Fruit fly (Drosophila melanogaster) whole organism, embryonic: ENCODE measurements around the gene Ids.
A peak's percentile ranks its signal among the peaks of the same experiment; 100 is the strongest.

Experiments
- Atf-2 ChIP-seq: fragments of 200-800 bp; sonication (Bioruptor generic); optimal IDR thresholded peaks from 2 replicates; lab custom pipeline; 2016; ENCODE audit warnings: missing biosample characterization, missing genetic modification characterization
- B-H2 ChIP-seq: fragments of 200-800 bp; sonication (Bioruptor generic); optimal IDR thresholded peaks from 2 replicates; lab custom pipeline; 2018; ENCODE audit warnings: missing biosample characterization, mild to moderate bottlenecking, missing genetic modification characterization
- CG10321 ChIP-seq: fragments of 200-800 bp; sonication (Bioruptor generic); IDR thresholded peaks from 2 replicates; pipeline ENCODE4 v1.3.6; 2022; ENCODE audit warnings: missing biosample characterization, missing genetic modification characterization
- CG10431 ChIP-seq: fragments of 200-800 bp; sonication (Bioruptor generic); optimal IDR thresholded peaks from 3 replicates; lab custom pipeline; 2018; ENCODE audit warnings: missing biosample characterization, mild to moderate bottlenecking, missing genetic modification characterization
- CG10543 ChIP-seq: fragments of 200-800 bp; sonication (Bioruptor generic); optimal IDR thresholded peaks from 3 replicates; lab custom pipeline; 2017; ENCODE audit warnings: missing biosample characterization, mild to moderate bottlenecking, missing genetic modification characterization, moderate library complexity
- CG10654 ChIP-seq: fragments of 200-800 bp; sonication (Bioruptor generic); optimal IDR thresholded peaks from 2 replicates; lab custom pipeline; 2016; ENCODE audit warnings: missing biosample characterization, missing genetic modification characterization
- CG14441 ChIP-seq: fragments of 200-800 bp; sonication (Bioruptor generic); IDR thresholded peaks from 2 replicates; pipeline ENCODE4 v1.3.6; 2022; ENCODE audit warnings: missing biosample characterization, missing genetic modification characterization
- CG14710 ChIP-seq: fragments of 200-800 bp; sonication (Bioruptor generic); optimal IDR thresholded peaks from 3 replicates; lab custom pipeline; 2019; ENCODE audit warnings: missing biosample characterization, mild to moderate bottlenecking, missing genetic modification characterization, moderate library complexity
- CG15269 ChIP-seq: fragments of 200-800 bp; sonication (Bioruptor generic); optimal IDR thresholded peaks from 2 replicates; lab custom pipeline; 2018; ENCODE audit warnings: missing biosample characterization, mild to moderate bottlenecking, missing genetic modification characterization, moderate library complexity
- CG31441 ChIP-seq: fragments of 200-800 bp; sonication (Bioruptor generic); IDR thresholded peaks from 2 replicates; pipeline ENCODE4 v1.3.6; 2022; ENCODE audit warnings: missing biosample characterization, missing genetic modification characterization
- CG4328 ChIP-seq: fragments of 200-800 bp; sonication (Bioruptor generic); optimal IDR thresholded peaks from 3 replicates; lab custom pipeline; 2017; ENCODE audit warnings: missing biosample characterization, missing genetic modification reagents, missing genetic modification characterization
- CG6175 ChIP-seq: fragments of 200-800 bp; sonication (Bioruptor generic); IDR thresholded peaks from 3 replicates; pipeline ENCODE4 v1.3.6; 2022; ENCODE audit warnings: missing biosample characterization, missing genetic modification characterization
- CG8290 ChIP-seq, 3 experiments: fragments of 200-800 bp; sonication (Bioruptor generic); optimal IDR thresholded peaks; 2 replicates each; lab custom pipeline; 2016 to 2019; ENCODE audit warnings: missing biosample characterization in 3 of 3, missing genetic modification characterization in 3 of 3, mild to moderate bottlenecking in 2 of 3, moderate library complexity in 1 of 3
- CG8478 ChIP-seq: fragments of >200 bp; optimal IDR thresholded peaks from 2 replicates; lab custom pipeline; 2018
- CG9609 ChIP-seq: fragments of 200-800 bp; sonication (Bioruptor generic); optimal IDR thresholded peaks from 3 replicates; lab custom pipeline; 2016; ENCODE audit warnings: missing biosample characterization, missing genetic modification characterization
- Dbx ChIP-seq: fragments of 200-800 bp; sonication (Bioruptor generic); IDR thresholded peaks from 3 replicates; pipeline ENCODE4 v1.3.6; 2022; ENCODE audit warnings: missing biosample characterization, missing genetic modification characterization
- Deaf1 ChIP-seq: fragments of 200-800 bp; optimal IDR thresholded peaks from 3 replicates; lab custom pipeline; 2019; ENCODE audit warnings: missing biosample characterization, mild to moderate bottlenecking, missing genetic modification characterization, moderate library complexity
- Drgx ChIP-seq: fragments of 200-800 bp; sonication (Bioruptor generic); IDR thresholded peaks from 2 replicates; pipeline ENCODE4 v1.3.6; 2022; ENCODE audit warnings: missing biosample characterization, missing genetic modification characterization
- HmgZ ChIP-seq: fragments of 200-800 bp; sonication (Bioruptor generic); optimal IDR thresholded peaks from 2 replicates; lab custom pipeline; 2018; ENCODE audit warnings: missing biosample characterization, mild to moderate bottlenecking, missing genetic modification characterization
- Hr3 ChIP-seq: fragments of 200-800 bp; sonication (Bioruptor generic); optimal IDR thresholded peaks from 3 replicates; lab custom pipeline; 2016; ENCODE audit warnings: missing biosample characterization, missing genetic modification characterization
- Med ChIP-seq: fragments of 200-800 bp; sonication (Bioruptor generic); peaks from one replicate; lab custom pipeline; 2016; ENCODE audit warnings: missing biosample characterization, missing genetic modification characterization, mild to moderate bottlenecking, inconsistent platforms, moderate library complexity
- Myb ChIP-seq: fragments of 200-800 bp; sonication (Bioruptor generic); optimal IDR thresholded peaks from 2 replicates; lab custom pipeline; 2016; ENCODE audit warnings: missing biosample characterization, missing genetic modification characterization
- Rfx ChIP-seq: fragments of 200-800 bp; sonication (Bioruptor generic); IDR thresholded peaks from 2 replicates; pipeline ENCODE4 v1.3.6; 2022; ENCODE audit warnings: missing biosample characterization, missing genetic modification characterization
- Sox100B ChIP-seq: fragments of 200-800 bp; sonication (Bioruptor generic); optimal IDR thresholded peaks from 3 replicates; lab custom pipeline; 2018; ENCODE audit warnings: missing biosample characterization, mild to moderate bottlenecking, missing genetic modification characterization
- TFAM ChIP-seq: fragments of 200-800 bp; sonication (Bioruptor generic); optimal IDR thresholded peaks from 2 replicates; lab custom pipeline; 2017; ENCODE audit warnings: missing biosample characterization, missing genetic modification characterization, inconsistent platforms
- YL-1 ChIP-seq: fragments of 200-800 bp; sonication (Bioruptor generic); optimal IDR thresholded peaks from 3 replicates; lab custom pipeline; 2017; ENCODE audit warnings: missing biosample characterization, mild to moderate bottlenecking, missing genetic modification characterization
- abd-A ChIP-seq: fragments of 200-800 bp; sonication (Bioruptor generic); optimal IDR thresholded peaks from 3 replicates; lab custom pipeline; 2019; ENCODE audit warnings: missing biosample characterization, mild to moderate bottlenecking, missing genetic modification characterization, moderate library complexity
- aop ChIP-seq: fragments of 200-800 bp; sonication (Bioruptor generic); IDR thresholded peaks from 2 replicates; pipeline ENCODE4 v1.3.6; 2022; ENCODE audit warnings: missing biosample characterization, missing genetic modification characterization
- bbx ChIP-seq: fragments of 200-800 bp; sonication (Bioruptor generic); IDR thresholded peaks from 2 replicates; pipeline ENCODE4 v1.3.6; 2022; ENCODE audit warnings: missing biosample characterization, missing genetic modification characterization; ENCODE audit not compliant: partially characterized antibody
- br ChIP-seq: fragments of >200 bp; optimal IDR thresholded peaks from 2 replicates; lab custom pipeline; 2017
- cg ChIP-seq: fragments of 200-800 bp; sonication (Bioruptor generic); optimal IDR thresholded peaks from 3 replicates; lab custom pipeline; 2019; ENCODE audit warnings: missing biosample characterization, mild to moderate bottlenecking, missing genetic modification characterization, moderate library complexity
- crol ChIP-seq: fragments of 200-800 bp; sonication (Bioruptor generic); IDR thresholded peaks from 2 replicates; pipeline ENCODE4 v1.3.6; 2022; ENCODE audit warnings: missing biosample characterization, missing genetic modification characterization
- dysf ChIP-seq: fragments of 200-800 bp; sonication (Bioruptor generic); IDR thresholded peaks from 3 replicates; pipeline ENCODE4 v1.3.6; 2022; ENCODE audit warnings: missing biosample characterization, missing genetic modification characterization
- fd102C ChIP-seq: fragments of 200-800 bp; sonication (Bioruptor generic); optimal IDR thresholded peaks from 2 replicates; lab custom pipeline; 2018; ENCODE audit warnings: missing biosample characterization, mild to moderate bottlenecking, missing genetic modification characterization, moderate library complexity
- her ChIP-seq: fragments of 200-800 bp; sonication (Bioruptor generic); optimal IDR thresholded peaks from 2 replicates; lab custom pipeline; 2016; ENCODE audit warnings: missing biosample characterization, missing genetic modification characterization
- ken ChIP-seq: fragments of 200-800 bp; sonication (Bioruptor generic); IDR thresholded peaks from 3 replicates; pipeline ENCODE4 v1.3.6; 2022; ENCODE audit warnings: missing biosample characterization, missing genetic modification characterization
- lab ChIP-seq: fragments of 200-800 bp; sonication (Bioruptor generic); optimal IDR thresholded peaks from 3 replicates; lab custom pipeline; 2017; ENCODE audit warnings: missing biosample characterization, missing genetic modification characterization, mild to moderate bottlenecking, moderate library complexity, missing genetic modification reagents
- lmd ChIP-seq: fragments of 200-800 bp; sonication (Bioruptor generic); IDR thresholded peaks from 2 replicates; pipeline ENCODE4 v1.3.6; 2022; ENCODE audit warnings: missing biosample characterization, missing genetic modification characterization
- mam ChIP-seq: fragments of 200-800 bp; sonication (Bioruptor generic); optimal IDR thresholded peaks from 3 replicates; lab custom pipeline; 2016; ENCODE audit warnings: missing biosample characterization, missing genetic modification characterization
- odd ChIP-seq: fragments of 200-800 bp; sonication (Bioruptor generic); optimal IDR thresholded peaks from 2 replicates; lab custom pipeline; 2017; ENCODE audit warnings: missing biosample characterization, mild to moderate bottlenecking, missing genetic modification characterization
- pho ChIP-seq: fragments of 200-800 bp; sonication (Bioruptor generic); optimal IDR thresholded peaks from 2 replicates; lab custom pipeline; 2016; ENCODE audit warnings: missing biosample characterization, missing genetic modification characterization
- pum ChIP-seq: fragments of 200-800 bp; sonication (Bioruptor generic); optimal IDR thresholded peaks from 2 replicates; lab custom pipeline; 2016; ENCODE audit warnings: missing biosample characterization, missing genetic modification characterization
- repo ChIP-seq: fragments of 200-800 bp; sonication (Bioruptor generic); optimal IDR thresholded peaks from 2 replicates; lab custom pipeline; 2016; ENCODE audit warnings: missing biosample characterization, missing genetic modification characterization
- ro ChIP-seq: fragments of 200-800 bp; sonication (Bioruptor generic); IDR thresholded peaks from 2 replicates; pipeline ENCODE4 v1.3.6; 2022; ENCODE audit warnings: missing biosample characterization, missing genetic modification characterization
- sd ChIP-seq: fragments of 200-800 bp; sonication (Bioruptor generic); optimal IDR thresholded peaks from 3 replicates; lab custom pipeline; 2018; ENCODE audit warnings: missing biosample characterization, mild to moderate bottlenecking, missing genetic modification characterization, moderate library complexity
- sug ChIP-seq: fragments of 200-800 bp; optimal IDR thresholded peaks from 2 replicates; lab custom pipeline; 2019; ENCODE audit warnings: missing biosample characterization, mild to moderate bottlenecking, missing genetic modification characterization, moderate library complexity
- trh ChIP-seq: fragments of 200-800 bp; sonication (Bioruptor generic); optimal IDR thresholded peaks from 2 replicates; lab custom pipeline; 2016; ENCODE audit warnings: missing biosample characterization, missing genetic modification characterization
- ttk ChIP-seq: fragments of 200-800 bp; sonication (Bioruptor generic); IDR thresholded peaks from 2 replicates; pipeline ENCODE4 v2.1.2; 2022; ENCODE audit warnings: missing biosample characterization, missing genetic modification characterization
- vvl ChIP-seq: fragments of 200-800 bp; sonication (Bioruptor generic); IDR thresholded peaks from 2 replicates; pipeline ENCODE4 v1.3.6; 2022; ENCODE audit warnings: missing biosample characterization, missing genetic modification characterization
- zen2 ChIP-seq: fragments of 200-800 bp; sonication (Bioruptor generic); IDR thresholded peaks from 3 replicates; pipeline ENCODE4 v1.3.6; 2022; ENCODE audit warnings: missing biosample characterization, missing genetic modification characterization; ENCODE audit not compliant: partially characterized antibody

Ids gene

DNA sequence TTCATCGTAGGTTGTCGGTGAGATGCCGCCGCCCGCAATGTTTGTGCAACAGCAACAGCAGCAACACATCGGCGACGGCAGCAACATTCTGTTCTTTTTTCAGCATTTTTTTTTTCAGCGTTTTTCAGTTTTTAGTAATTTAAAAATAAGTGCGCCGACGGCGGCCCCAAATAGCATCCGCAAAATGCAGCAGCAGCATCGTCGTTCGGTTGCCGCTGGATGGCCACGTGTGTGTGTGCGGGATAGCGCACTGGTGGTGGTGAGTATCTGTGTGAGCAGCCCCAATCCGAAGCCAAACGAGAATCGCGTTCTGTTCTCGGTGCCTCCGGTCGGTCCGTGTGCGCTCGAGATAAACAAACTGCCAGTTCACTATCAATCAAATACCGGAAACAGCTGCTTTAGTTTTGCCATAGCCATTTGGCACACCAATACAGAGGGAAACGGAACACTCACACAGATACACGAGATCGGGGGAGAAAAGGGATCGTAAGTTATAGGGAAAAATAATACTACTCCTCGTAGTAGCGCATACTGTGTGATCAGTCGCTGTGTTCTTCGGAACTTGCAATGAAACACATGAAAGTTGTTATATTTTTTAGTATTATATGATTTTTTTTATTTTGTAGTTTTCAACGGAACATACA is 22.6 kb downstream of the Ids start (continued):
- TF ChIP-seq odd (GFP tag; lab: Kevin White, UChicago): no peak
- TF ChIP-seq CG10431 (GFP tag; lab: Kevin White, UChicago): no peak
- no peak for TF ChIP-seq CG15269
- TF ChIP-seq Rfx (GFP tag; lab: Robert Waterston, UW): 0 out of 2 replicates have a peak, but pooled peaks have one; percentile 35
- peak; percentile 7 for TF ChIP-seq B-H2 (GFP tag; lab: Kevin White, UChicago)
- peak; percentile 38 for TF ChIP-seq sug (tag; lab: Kevin White, UChicago)
- TF ChIP-seq br: no peak
- no peak for TF ChIP-seq Hr3 (GFP tag; lab: Kevin White, UChicago)
- no peak for TF ChIP-seq ro (GFP tag; lab: Robert Waterston, UW)
- TF ChIP-seq CG10321: no peak
- TF ChIP-seq aop (GFP tag; lab: Robert Waterston, UW): 0 out of 2 replicates have a peak, but pooled peaks have one; percentile 30
- TF ChIP-seq fd102C: no peak
- no peak for TF ChIP-seq Myb (GFP tag; lab: Kevin White, UChicago)
- peak; percentile 75 for TF ChIP-seq Deaf1 (tag; lab: Kevin White, UChicago)
- no peak for TF ChIP-seq CG10654 (GFP tag; lab: Kevin White, UChicago)
- TF ChIP-seq zen2: 0 out of 3 replicates have a peak, but pooled peaks have one; percentile 36
- peak; percentile 35 for TF ChIP-seq lab (GFP tag; lab: Kevin White, UChicago)
- TF ChIP-seq crol (GFP tag; lab: Robert Waterston, UW): peak; percentile 35; the same call in 1 of the 2 replicates
- TF ChIP-seq bbx (GFP tag; lab: Robert Waterston, UW): 0 out of 2 replicates have a peak, but pooled peaks have one; percentile 20
- no peak for TF ChIP-seq Atf-2
- TF ChIP-seq mam (GFP tag; lab: Kevin White, UChicago): no peak
- TF ChIP-seq Sox100B (GFP tag; lab: Kevin White, UChicago): no peak
- no peak for TF ChIP-seq CG31441
- TF ChIP-seq TFAM: no peak
- TF ChIP-seq lmd: 0 out of 2 replicates have a peak, but pooled peaks have one; percentile 5
- no peak for TF ChIP-seq ttk (GFP tag; lab: Robert Waterston, UW)
- 0 out of 3 replicates have a peak, but pooled peaks have one; percentile 3 for TF ChIP-seq ken
- TF ChIP-seq CG4328: no peak
- peak; percentile 19; the same call in 1 of the 3 replicates for TF ChIP-seq dysf (GFP tag; lab: Robert Waterston, UW)
- TF ChIP-seq pum (GFP tag; lab: Kevin White, UChicago): no peak
- no peak for TF ChIP-seq pho (GFP tag; lab: Kevin White, UChicago)
- no peak for TF ChIP-seq CG8290 (GFP tag; optimal IDR thresholded peaks at IDR 0.05; lab: Kevin White, UChicago)
- peak in 1 of 2 experiments; percentile 39 for TF ChIP-seq CG8290 (tag; optimal IDR thresholded peaks at IDR 0.05; lab: Kevin White, UChicago)
- peak; percentile 13 for TF ChIP-seq abd-A (tag; lab: Kevin White, UChicago)
- no peak for TF ChIP-seq CG14441 (GFP tag; lab: Robert Waterston, UW)
- TF ChIP-seq vvl (GFP tag; lab: Robert Waterston, UW): 0 out of 2 replicates have a peak, but pooled peaks have one; percentile 13
- TF ChIP-seq repo (GFP tag; lab: Kevin White, UChicago): no peak
- peak; percentile 67 for TF ChIP-seq Med (GFP tag; lab: Kevin White, UChicago)
- TF ChIP-seq YL-1 (GFP tag; lab: Kevin White, UChicago): no peak
- peak; percentile 48 for TF ChIP-seq Drgx (GFP tag; lab: Robert Waterston, UW)
- TF ChIP-seq CG14710 (tag; lab: Kevin White, UChicago): no peak
- TF ChIP-seq CG8478 (lab: Kevin White, UChicago): no peak
- no peak for TF ChIP-seq CG9609 (GFP tag; lab: Kevin White, UChicago)
- peak; percentile 12 for TF ChIP-seq sd (tag; lab: Kevin White, UChicago)
- peak; percentile 77 for TF ChIP-seq cg (GFP tag; lab: Kevin White, UChicago)
- TF ChIP-seq CG10543: peak; percentile 50
- peak; percentile 1 for TF ChIP-seq HmgZ
- 0 out of 3 replicates have a peak, but pooled peaks have one; percentile 41 for TF ChIP-seq Dbx (GFP tag; lab: Robert Waterston, UW)
- TF ChIP-seq CG6175 (GFP tag; lab: Robert Waterston, UW): no peak
- no peak for TF ChIP-seq trh (GFP tag; lab: Kevin White, UChicago)
- TF ChIP-seq her (GFP tag; lab: Kevin White, UChicago): no peak
